Fruit fly (Drosophila melanogaster): Measurements from ENCODE around the gene CG42557.

Gene CG42557

DNA sequence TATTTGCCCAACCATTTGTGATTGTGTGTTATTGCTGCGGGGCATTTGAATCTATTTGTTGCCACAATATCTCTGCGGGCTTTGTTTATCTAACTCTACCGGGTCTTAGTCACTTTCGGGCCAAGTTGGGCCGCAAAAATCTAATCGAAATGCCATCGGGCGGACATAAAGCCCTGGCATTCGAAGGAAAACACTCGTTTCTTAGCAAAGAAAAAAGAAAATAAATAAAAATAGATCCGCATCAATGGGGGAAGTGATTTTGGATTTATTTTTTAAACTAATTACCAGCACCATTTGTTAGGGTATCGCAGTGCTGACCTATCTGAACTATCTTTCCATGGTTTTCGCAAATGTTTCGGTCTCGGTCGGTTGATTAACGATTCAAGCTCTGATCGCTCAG, 34.5 kb upstream of the CG42557 start:
- TF ChIP-seq CG2678 (tag; optimal IDR thresholded peaks at IDR 0.05) (peak; percentile 19), row (GFP tag; IDR thresholded peaks at IDR 0.05) (peak; percentile 42; the same call in 2 of the 3 replicates), CG9817 (tag; optimal IDR thresholded peaks at IDR 0.05) (no peak), sob (GFP tag; IDR thresholded peaks at IDR 0.05) (0 out of 2 replicates have a peak, but pooled peaks have one; percentile 26), sug (tag; optimal IDR thresholded peaks at IDR 0.05) (peak; percentile 25), Gug (GFP tag; IDR thresholded peaks at IDR 0.05) (no peak), slbo (GFP tag; IDR thresholded peaks at IDR 0.05) (peak; percentile 56), Atf3 (GFP tag; optimal IDR thresholded peaks at IDR 0.05) (no peak), hkb (optimal IDR thresholded peaks at IDR 0.05) (no peak), hkb (GFP tag; IDR thresholded peaks at IDR 0.05) (0 out of 2 replicates have a peak, but pooled peaks have one; percentile 7), zf30C (GFP tag; optimal IDR thresholded peaks at IDR 0.05) (no peak), z (GFP tag; IDR thresholded peaks at IDR 0.05) (no peak), NFAT (GFP tag; IDR thresholded peaks at IDR 0.05) (peak; percentile 19; the same call in 1 of the 2 replicates), CG2875 (GFP tag; optimal IDR thresholded peaks at IDR 0.05) (no peak), dysf (GFP tag; IDR thresholded peaks at IDR 0.05) (peak; percentile 47; the same call in 1 of the 3 replicates), Rx (GFP tag; IDR thresholded peaks at IDR 0.05) (no peak), lov (optimal IDR thresholded peaks at IDR 0.05) (no peak), lov (GFP tag; IDR thresholded peaks at IDR 0.05) (no peak), CG32532 (GFP tag; IDR thresholded peaks at IDR 0.05) (0 out of 2 replicates have a peak, but pooled peaks have one; percentile 24), CG1603 (tag; optimal IDR thresholded peaks at IDR 0.05) (no peak), Rfx (GFP tag; IDR thresholded peaks at IDR 0.05) (peak; percentile 47; the same call in 1 of the 2 replicates), CG11695 (GFP tag; IDR thresholded peaks at IDR 0.05) (no peak), CG9932 (GFP tag; IDR thresholded peaks at IDR 0.05) (peak; percentile 65), gem (tag; optimal IDR thresholded peaks at IDR 0.05) (peak; percentile 23), Atf6 (GFP tag; IDR thresholded peaks at IDR 0.05) (peak; percentile 30; the same call in 1 of the 2 replicates), CG2120 (GFP tag; optimal IDR thresholded peaks at IDR 0.05) (peak; percentile 53), CG15269 (tag; optimal IDR thresholded peaks at IDR 0.05) (peak; percentile 5), sens (GFP tag) (no peak), Med (GFP tag) (peak; percentile 83), Drgx (GFP tag; IDR thresholded peaks at IDR 0.05) (peak; percentile 60; the same call in 1 of the 2 replicates), gcm (GFP tag; optimal IDR thresholded peaks at IDR 0.05) (no peak), lilli (GFP tag; optimal IDR thresholded peaks at IDR 0.05) (peak; percentile 5), esg (GFP tag; conservative IDR thresholded peaks at IDR 0.05) (0 out of 2 replicates have a peak, but pooled peaks have one; percentile 10), al (GFP tag; IDR thresholded peaks at IDR 0.05) (peak; percentile 34; the same call in 1 of the 2 replicates), chinmo (GFP tag; IDR thresholded peaks at IDR 0.05; ENCODE audit: partially characterized antibody) (0 out of 4 replicates have a peak, but pooled peaks have one; percentile 34)

DNA sequence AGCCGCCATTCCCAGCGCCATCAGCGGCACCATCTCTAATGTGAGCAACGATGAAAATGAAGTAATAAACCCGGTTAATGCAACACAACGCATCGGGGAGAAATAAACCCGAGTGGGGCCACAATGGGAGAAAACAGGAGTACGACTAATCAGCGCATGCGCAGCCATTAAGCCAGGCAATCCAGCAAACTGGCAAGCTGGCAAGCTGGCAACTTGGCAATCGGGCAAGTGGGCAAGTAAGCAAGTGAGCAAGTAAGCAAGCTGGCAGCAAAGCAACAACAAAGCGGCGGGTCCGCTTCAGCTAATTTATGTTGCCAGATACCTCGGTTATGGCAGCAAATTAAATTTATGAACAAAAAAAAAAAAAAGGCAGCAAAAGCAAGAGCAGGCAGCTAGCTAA, 33.5 kb upstream of the CG42557 start:
- TF ChIP-seq CG3995 (GFP tag; optimal IDR thresholded peaks at IDR 0.05) = no peak
- TF ChIP-seq TFAM (GFP tag; optimal IDR thresholded peaks at IDR 0.05) = no peak
- TF ChIP-seq CG8281 (tag; optimal IDR thresholded peaks at IDR 0.05) = peak; percentile 94
- TF ChIP-seq kni (GFP tag; optimal IDR thresholded peaks at IDR 0.05) = no peak

DNA sequence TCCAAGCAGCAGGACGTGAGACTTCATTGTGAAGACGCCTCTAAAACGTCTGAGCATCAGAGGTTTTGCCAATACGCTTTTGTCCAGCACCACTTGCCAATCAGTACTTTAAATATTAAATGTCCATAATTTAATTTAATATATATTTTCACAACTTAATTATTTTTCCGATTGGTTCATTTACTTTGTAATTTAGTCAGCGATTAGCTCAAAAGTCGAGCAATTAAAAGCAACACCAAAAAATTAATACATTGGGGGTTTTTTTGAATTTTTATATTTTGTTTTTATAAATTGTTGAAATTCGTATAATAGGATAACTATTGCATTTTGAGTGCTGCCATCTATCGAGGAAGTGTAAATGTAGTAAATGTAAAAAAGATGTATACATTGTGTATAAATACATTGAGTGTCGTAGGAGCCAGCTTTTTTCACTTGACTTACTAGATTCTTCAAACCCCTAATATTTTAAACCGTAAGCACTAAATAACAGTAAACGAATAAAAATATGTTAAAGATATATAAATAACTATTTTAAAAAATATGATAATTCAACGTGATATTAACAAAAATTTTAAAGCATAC, 29.2 kb upstream of the CG42557 start, which contains the start of gene CG15517:
Gene CG15517, minus strand, starts transcription at position 51 of the 582 bp plus-strand sequence.
- no peak for TF ChIP-seq Hr78 (GFP tag; optimal IDR thresholded peaks at IDR 0.05)
- TF ChIP-seq cato (GFP tag; optimal IDR thresholded peaks at IDR 0.05; ENCODE audit: borderline replicate concordance) = no peak
- no peak for TF ChIP-seq esg (GFP tag; conservative IDR thresholded peaks at IDR 0.05)
- no peak for TF ChIP-seq eve (GFP tag; optimal IDR thresholded peaks at IDR 0.05)
- no peak for TF ChIP-seq BEAF-32 (GFP tag; optimal IDR thresholded peaks at IDR 0.05)
- TF ChIP-seq CG32772 (GFP tag; IDR thresholded peaks at IDR 0.05) = no peak
- TF ChIP-seq dati (GFP tag; IDR thresholded peaks at IDR 0.05) = no peak
- no peak for TF ChIP-seq TFAM (GFP tag; optimal IDR thresholded peaks at IDR 0.05)
- no peak for TF ChIP-seq CG10147 (GFP tag; optimal IDR thresholded peaks at IDR 0.05)
- no peak for TF ChIP-seq p53 (GFP tag; optimal IDR thresholded peaks at IDR 0.05)
- TF ChIP-seq CG4328 (GFP tag; optimal IDR thresholded peaks at IDR 0.05) = no peak
- no peak for TF ChIP-seq NC2β (GFP tag; optimal IDR thresholded peaks at IDR 0.05)
- TF ChIP-seq rib (GFP tag; IDR thresholded peaks at IDR 0.05) = no peak
- no peak for TF ChIP-seq Dref (GFP tag; IDR thresholded peaks at IDR 0.05)
